Fruit fly (Drosophila melanogaster): ENCODE data around the gene Son.

Son gene

dm6 chr3R:9577382-9578137 is at the start of gene Son, which contains the start of gene Kap-alpha3:
TSS of gene Son (plus strand) at chr3R:9578042.
TSS of gene Kap-alpha3 (minus strand) at chr3R:9577733.
- TF ChIP-seq CG8478 (optimal IDR thresholded peaks at IDR 0.05) (no peak), CTCF (optimal IDR thresholded peaks at IDR 0.05) (no peak)

- TF ChIP-seq CTCF (optimal IDR thresholded peaks at IDR 0.05) = no peak
- no peak for TF ChIP-seq CG8478 (optimal IDR thresholded peaks at IDR 0.05)
Measured at dm6 chr3R:9529387-9529897, 48.4 kb upstream of the Son start.

- TF ChIP-seq CG8478 (optimal IDR thresholded peaks at IDR 0.05) = no peak
- no peak for TF ChIP-seq CTCF (optimal IDR thresholded peaks at IDR 0.05)
Measured at dm6 chr3R:9529913-9530312, 47.9 kb upstream of the Son start.

DNA sequence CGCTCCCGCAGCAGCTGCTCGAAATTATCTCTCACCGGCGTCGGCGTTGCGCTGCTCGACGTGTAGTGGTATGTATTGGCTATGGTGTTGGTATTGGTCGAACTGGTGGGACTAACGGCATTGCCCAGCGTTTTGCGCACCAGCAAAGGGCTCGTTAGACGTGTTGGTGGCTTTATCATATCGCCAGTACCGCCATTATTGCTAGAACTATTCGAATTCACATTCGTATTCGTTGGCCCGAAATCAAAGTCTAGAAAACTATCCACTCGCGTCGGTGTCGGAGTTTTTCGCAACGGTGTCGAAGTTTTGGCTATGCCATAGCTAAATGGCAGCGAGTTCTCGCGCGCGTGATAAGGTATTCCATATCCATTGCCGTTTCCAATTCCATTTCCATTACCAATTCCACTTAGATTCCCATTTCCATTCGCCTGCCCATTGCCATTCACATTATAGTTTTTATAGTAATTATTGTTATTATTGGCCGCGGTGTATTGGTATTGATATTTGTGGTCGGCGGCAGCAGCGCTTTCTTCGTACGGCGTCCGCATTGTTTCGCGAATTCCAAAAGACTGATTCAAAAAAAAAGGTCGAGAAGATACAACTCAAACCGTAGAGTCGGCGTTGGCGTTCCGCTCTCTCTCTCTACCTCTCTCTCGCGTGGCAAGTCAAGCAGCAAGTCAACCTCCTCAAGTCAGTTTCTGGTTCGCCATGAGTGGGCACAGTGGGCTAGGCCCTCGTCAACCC is 45.2 kb upstream of the Son start, which contains the start of gene by:
Gene by (minus strand): TSS at position 575 of the 744 bp plus-strand sequence.
- TF ChIP-seq CTCF (optimal IDR thresholded peaks at IDR 0.05) (no peak), CG8478 (optimal IDR thresholded peaks at IDR 0.05) (no peak)

- TF ChIP-seq CG8478 (optimal IDR thresholded peaks at IDR 0.05) (no peak), CTCF (optimal IDR thresholded peaks at IDR 0.05) (no peak)
Measured at dm6 chr3R:9533181-9534124, 44.4 kb upstream of the Son start.

- TF ChIP-seq CTCF (optimal IDR thresholded peaks at IDR 0.05) (no peak), CG8478 (optimal IDR thresholded peaks at IDR 0.05) (no peak)
Measured at dm6 chr3R:9534125-9534496, 43.7 kb upstream of the Son start.

DNA sequence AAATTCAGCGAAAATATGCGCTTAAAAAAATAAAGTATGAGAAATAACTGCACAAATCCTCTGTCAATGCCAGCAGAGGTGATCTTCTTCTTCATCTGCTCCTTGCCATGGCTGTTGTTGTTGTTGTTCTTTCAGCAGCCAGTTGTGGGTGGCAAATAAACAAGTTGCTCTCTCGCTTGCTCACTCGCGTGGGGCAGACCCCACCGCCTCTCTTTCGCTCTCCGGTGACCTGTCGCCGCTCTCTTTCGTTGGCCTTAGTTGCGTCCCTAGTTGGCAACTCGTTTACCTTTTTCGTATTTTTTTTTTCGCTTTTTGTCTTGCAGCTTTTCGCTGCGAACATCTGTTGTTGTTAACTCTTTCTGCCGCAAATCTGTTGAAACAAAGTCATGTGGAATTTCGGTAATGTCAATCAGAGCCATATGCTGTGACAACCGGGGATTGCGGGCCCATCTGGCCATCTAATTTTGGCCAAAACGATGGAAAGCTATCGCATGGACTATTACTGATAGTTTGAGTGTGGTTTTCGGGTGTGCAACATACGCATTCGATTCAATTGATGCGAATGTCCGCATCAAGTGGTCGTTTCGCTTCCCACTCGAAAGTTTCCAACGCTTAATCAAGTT is 43.1 kb upstream of the Son start:
- TF ChIP-seq CTCF (optimal IDR thresholded peaks at IDR 0.05) = no peak
- TF ChIP-seq CG8478 (optimal IDR thresholded peaks at IDR 0.05) = no peak

dm6 chr3R:9543495-9544180 is 34.2 kb upstream of the Son start:
- no peak for TF ChIP-seq CG8478 (optimal IDR thresholded peaks at IDR 0.05)
- TF ChIP-seq CTCF (optimal IDR thresholded peaks at IDR 0.05) = no peak

- TF ChIP-seq CG8478 (optimal IDR thresholded peaks at IDR 0.05) (no peak), CTCF (optimal IDR thresholded peaks at IDR 0.05) (no peak)
Measured at dm6 chr3R:9546808-9547381, 30.9 kb upstream of the Son start.

DNA sequence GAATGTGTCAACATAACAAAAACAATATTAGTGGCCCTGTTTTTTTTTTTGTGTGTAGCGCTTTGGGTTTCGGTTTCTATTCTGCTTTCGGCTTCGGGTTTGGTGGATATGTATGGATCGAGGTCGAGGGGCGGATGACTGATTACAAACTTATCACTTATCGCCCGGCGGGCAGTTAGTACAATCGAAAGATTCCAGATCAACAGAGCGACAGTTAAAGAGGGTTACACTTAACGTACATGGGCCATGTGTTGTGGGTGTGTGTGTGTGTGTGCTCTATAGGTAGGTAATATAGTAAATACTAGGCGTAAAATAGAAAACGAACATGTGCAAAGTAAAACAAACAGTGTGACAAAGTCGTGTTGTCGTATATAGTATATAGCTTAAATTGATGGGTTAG is 29.1 kb upstream of the Son start:
- TF ChIP-seq CTCF (optimal IDR thresholded peaks at IDR 0.05) = no peak
- TF ChIP-seq CG8478 (optimal IDR thresholded peaks at IDR 0.05) = no peak

dm6 chr3R:9550265-9551012 is 27.4 kb upstream of the Son start:
- TF ChIP-seq CTCF (optimal IDR thresholded peaks at IDR 0.05) (no peak), CG8478 (optimal IDR thresholded peaks at IDR 0.05) (no peak)

DNA sequence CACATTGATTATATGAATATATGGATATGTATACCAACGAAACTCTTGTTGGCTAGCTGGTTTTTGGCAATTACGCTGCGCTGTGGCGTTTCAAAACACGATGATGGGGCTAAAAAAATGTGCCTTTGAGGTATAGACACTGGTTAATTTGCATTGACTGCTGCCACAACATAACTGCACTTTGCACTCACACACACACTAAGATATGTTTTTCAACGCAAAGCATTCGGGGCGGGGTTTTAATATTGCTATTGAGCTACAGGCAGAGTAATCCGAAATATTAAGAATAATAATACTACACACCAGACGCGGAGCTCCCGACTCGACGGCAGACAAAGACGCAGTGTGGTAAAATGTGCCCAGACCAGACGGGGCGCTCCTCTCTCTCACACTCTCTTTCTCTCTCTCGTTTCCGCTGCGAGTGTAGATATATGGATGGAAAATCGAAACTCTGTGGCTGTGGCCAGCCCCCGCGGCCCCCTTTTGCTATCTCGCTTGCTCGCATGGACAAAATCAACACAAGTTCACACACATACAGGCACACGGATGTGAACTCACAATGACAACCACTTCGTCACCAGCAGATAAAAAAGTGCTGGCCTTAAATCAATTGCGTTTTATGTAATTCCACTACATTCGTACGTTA is 26.7 kb upstream of the Son start:
- no peak for TF ChIP-seq CTCF (optimal IDR thresholded peaks at IDR 0.05)
- no peak for TF ChIP-seq CG8478 (optimal IDR thresholded peaks at IDR 0.05)

All from S2 (cell line).